Fruit fly (Drosophila melanogaster): ENCODE measurements around the gene CG10654.

The CG10654 gene

DNA sequence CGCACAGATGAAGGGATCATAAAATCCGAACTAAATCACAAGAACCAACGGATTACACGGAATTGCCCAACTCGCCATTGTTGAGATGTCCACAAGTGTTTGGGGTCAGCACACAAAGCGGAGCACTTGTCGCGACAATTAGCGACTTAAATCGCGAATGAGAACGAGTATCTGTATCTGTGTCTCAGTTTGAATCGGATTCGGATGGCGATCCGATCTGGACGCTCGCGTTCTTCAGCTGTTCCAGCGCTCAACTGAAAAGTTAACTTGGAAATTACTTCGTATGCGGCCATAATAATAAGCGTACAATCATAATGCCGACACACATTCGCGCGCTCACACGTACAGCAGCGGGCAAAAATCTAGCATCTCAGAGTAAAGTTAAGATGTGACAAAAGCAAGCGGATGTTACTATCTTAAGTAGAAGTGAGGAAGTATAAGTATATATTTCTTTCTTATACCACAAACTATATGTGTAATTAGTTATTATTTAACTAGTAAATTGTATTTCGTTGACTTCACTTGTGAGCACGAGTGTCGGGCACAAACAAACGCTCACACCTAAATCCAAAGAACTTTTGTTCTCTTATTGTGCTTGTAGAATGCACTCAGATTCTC lies 17.1 kb downstream of the CG10654 start, which contains the start of gene CG10660 (continued):
- TF ChIP-seq CG11398 (GFP tag; optimal IDR thresholded peaks at IDR 0.05), result peak; percentile 40
- TF ChIP-seq gce (GFP tag; IDR thresholded peaks at IDR 0.05), result peak; percentile 84
- peak; percentile 75 for TF ChIP-seq wdn (GFP tag; IDR thresholded peaks at IDR 0.05)
- TF ChIP-seq Hr78 (GFP tag; optimal IDR thresholded peaks at IDR 0.05), result peak in 1 of 2 experiments; percentile 67
- TF ChIP-seq knrl (GFP tag; IDR thresholded peaks at IDR 0.05; ENCODE audit: partially characterized antibody), result no peak
- TF ChIP-seq stwl (tag; optimal IDR thresholded peaks at IDR 0.05), result no peak
- TF ChIP-seq CG6272 (GFP tag; IDR thresholded peaks at IDR 0.05), result no peak
- TF ChIP-seq B-H2 (GFP tag; optimal IDR thresholded peaks at IDR 0.05), result no peak
- TF ChIP-seq da (GFP tag; optimal IDR thresholded peaks at IDR 0.05), result peak; percentile 25
- TF ChIP-seq danr (GFP tag; IDR thresholded peaks at IDR 0.05), result peak; percentile 62; the same call in 1 of the 2 replicates
- peak; percentile 74 for TF ChIP-seq CG16863 (GFP tag; optimal IDR thresholded peaks at IDR 0.05)
- TF ChIP-seq CG11560 (tag; IDR thresholded peaks at IDR 0.05), result 0 out of 3 replicates have a peak, but pooled peaks have one; percentile 43
- TF ChIP-seq mam (GFP tag; optimal IDR thresholded peaks at IDR 0.05), result peak; percentile 72
- peak; percentile 18 for TF ChIP-seq luna (GFP tag; optimal IDR thresholded peaks at IDR 0.05)
- TF ChIP-seq tap (tag; optimal IDR thresholded peaks at IDR 0.05), result peak; percentile 90
- no peak for TF ChIP-seq Dp (GFP tag; optimal IDR thresholded peaks at IDR 0.05)
- TF ChIP-seq ap (GFP tag; IDR thresholded peaks at IDR 0.05), result peak; percentile 81
- TF ChIP-seq MTF-1 (GFP tag; optimal IDR thresholded peaks at IDR 0.05; ENCODE audit: borderline replicate concordance), result peak; percentile 77
- peak; percentile 80 to 82 for TF ChIP-seq chif (GFP tag; optimal IDR thresholded peaks at IDR 0.05)
- TF ChIP-seq CG12299 (tag; optimal IDR thresholded peaks at IDR 0.05), result peak; percentile 80
- TF ChIP-seq kah (GFP tag; optimal IDR thresholded peaks at IDR 0.05), result peak; percentile 66
- TF ChIP-seq CG15696 (tag; optimal IDR thresholded peaks at IDR 0.05), result peak; percentile 12
- peak; percentile 69 for TF ChIP-seq gcm2 (GFP tag; optimal IDR thresholded peaks at IDR 0.05)
- TF ChIP-seq CG17568 (GFP tag; optimal IDR thresholded peaks at IDR 0.05), result peak; percentile 82
- TF ChIP-seq Sry-β (GFP tag; optimal IDR thresholded peaks at IDR 0.05), result peak; percentile 37
- TF ChIP-seq CG9437 (GFP tag; optimal IDR thresholded peaks at IDR 0.05), result peak; percentile 77
- TF ChIP-seq H15 (GFP tag; IDR thresholded peaks at IDR 0.05), result peak; percentile 84
- no peak for TF ChIP-seq CG17912 (GFP tag; optimal IDR thresholded peaks at IDR 0.05)
- TF ChIP-seq CG2129 (GFP tag; IDR thresholded peaks at IDR 0.05; ENCODE audit: partially characterized antibody), result no peak
- TF ChIP-seq CG14860 (GFP tag; IDR thresholded peaks at IDR 0.05; ENCODE audit: partially characterized antibody), result no peak
- peak; percentile 74 for TF ChIP-seq Dbx (GFP tag; IDR thresholded peaks at IDR 0.05)
- TF ChIP-seq psq (GFP tag; optimal IDR thresholded peaks at IDR 0.05), result peak; percentile 65
- TF ChIP-seq lmd (GFP tag; IDR thresholded peaks at IDR 0.05), result peak; percentile 83
- no peak for TF ChIP-seq gfzf (GFP tag; optimal IDR thresholded peaks at IDR 0.05)
- no peak for TF ChIP-seq D (optimal IDR thresholded peaks at IDR 0.05)
- TF ChIP-seq D (GFP tag; optimal IDR thresholded peaks at IDR 0.05), result peak; percentile 88
- no peak for TF ChIP-seq Elba2 (GFP tag; optimal IDR thresholded peaks at IDR 0.05)
- peak; percentile 72 for TF ChIP-seq CG3847 (GFP tag; IDR thresholded peaks at IDR 0.05)
- peak; percentile 85 for TF ChIP-seq Optix (GFP tag; IDR thresholded peaks at IDR 0.05)
- peak; percentile 40; the same call in 1 of the 2 replicates for TF ChIP-seq CG4404 (GFP tag; IDR thresholded peaks at IDR 0.05)
- peak; percentile 47 for TF ChIP-seq Dad (GFP tag; optimal IDR thresholded peaks at IDR 0.05)
- no peak for TF ChIP-seq zf30C (GFP tag; optimal IDR thresholded peaks at IDR 0.05)
- peak; percentile 53 for TF ChIP-seq Atf-2 (GFP tag; optimal IDR thresholded peaks at IDR 0.05)
- TF ChIP-seq Max (GFP tag; optimal IDR thresholded peaks at IDR 0.05), result peak; percentile 65
- peak; percentile 12 for TF ChIP-seq CG3163 (GFP tag; optimal IDR thresholded peaks at IDR 0.05)
- TF ChIP-seq CG17612 (GFP tag; IDR thresholded peaks at IDR 0.05), result peak; percentile 64; the same call in 1 of the 2 replicates
- no peak for TF ChIP-seq Neu2 (GFP tag; optimal IDR thresholded peaks at IDR 0.05; ENCODE audit: borderline replicate concordance)
- TF ChIP-seq CG1647 (GFP tag; optimal IDR thresholded peaks at IDR 0.05), result peak; percentile 76
- peak; percentile 13 for TF ChIP-seq mirr (GFP tag; optimal IDR thresholded peaks at IDR 0.05)
- TF ChIP-seq CG3726 (GFP tag; IDR thresholded peaks at IDR 0.05), result 0 out of 3 replicates have a peak, but pooled peaks have one; percentile 53
